Worm (Caenorhabditis elegans): ENCODE results near the gene D2024.4.

ce11 chrIV:7227072-7227471 is 4.0 kb upstream of the D2024.4 start, which contains the start of gene R13A1.10:
- TF ChIP-seq ceh-9 (tag; optimal IDR thresholded peaks at IDR 0.05): no peak
- no peak for TF ChIP-seq R02D3.7 (tag; optimal IDR thresholded peaks at IDR 0.05)
- no peak for TF ChIP-seq ZK546.5 (tag; optimal IDR thresholded peaks at IDR 0.05)
- no peak for TF ChIP-seq ama-1 (optimal IDR thresholded peaks at IDR 0.05)
